Worm (Caenorhabditis elegans) whole organism, late embryonic: ENCODE measurements around the gene Y55F3BR.10.

Experiments
- K02D7.2 ChIP-seq: sonication (generic microtip); optimal IDR thresholded peaks from 2 replicates; lab custom pipeline; 2017; ENCODE audit warnings: mild to moderate bottlenecking, missing genetic modification characterization, missing compliant biosample characterization
- T23F11.4 ChIP-seq: fragments of 200-800 bp; sonication (Bioruptor generic); optimal IDR thresholded peaks from 2 replicates; lab custom pipeline; 2018; ENCODE audit warnings: mild to moderate bottlenecking, missing genetic modification characterization, missing compliant biosample characterization
- ahr-1 ChIP-seq: sonication (generic microtip); optimal IDR thresholded peaks from 2 replicates; lab custom pipeline; 2016; ENCODE audit warnings: missing genetic modification characterization, missing compliant biosample characterization
- ceh-19 ChIP-seq: fragments of 200-800 bp; sonication (Bioruptor generic); optimal IDR thresholded peaks from 2 replicates; lab custom pipeline; 2018; ENCODE audit warnings: mild to moderate bottlenecking, missing genetic modification characterization, missing compliant biosample characterization
- ceh-2 ChIP-seq: sonication (generic microtip); optimal IDR thresholded peaks from 2 replicates; lab custom pipeline; 2016; ENCODE audit warnings: missing genotype, missing genetic modification characterization, missing compliant biosample characterization
- ceh-22 ChIP-seq: sonication (generic microtip); optimal IDR thresholded peaks from 2 replicates; lab custom pipeline; 2017; ENCODE audit warnings: missing biosample characterization, missing genetic modification characterization
- ceh-24 ChIP-seq: sonication (generic microtip); optimal IDR thresholded peaks from 2 replicates; lab custom pipeline; 2016; ENCODE audit warnings: mild to moderate bottlenecking, missing genetic modification characterization, missing compliant biosample characterization
- ceh-30 ChIP-seq: fragments of 150-350 bp; optimal IDR thresholded peaks from 2 replicates; lab custom pipeline; 2014; ENCODE audit warnings: missing biosample characterization, missing genetic modification characterization
- ceh-34 ChIP-seq: sonication (generic microtip); optimal IDR thresholded peaks from 2 replicates; lab custom pipeline; 2016; ENCODE audit warnings: mild to moderate bottlenecking, missing genetic modification characterization, missing compliant biosample characterization
- ceh-48 ChIP-seq: sonication (generic microtip); optimal IDR thresholded peaks from 2 replicates; lab custom pipeline; 2016; ENCODE audit warnings: missing genetic modification characterization, inconsistent platforms, missing compliant biosample characterization
- dmd-4 ChIP-seq: sonication (generic microtip); optimal IDR thresholded peaks from 2 replicates; lab custom pipeline; 2016; ENCODE audit warnings: borderline replicate concordance, missing genetic modification characterization, missing compliant biosample characterization
- dve-1 ChIP-seq: sonication (generic microtip); optimal IDR thresholded peaks from 2 replicates; lab custom pipeline; 2017; ENCODE audit warnings: antibody characterized with exemption, mild to moderate bottlenecking, missing genetic modification characterization, missing compliant biosample characterization
- elt-4 ChIP-seq: sonication (generic microtip); optimal IDR thresholded peaks from 2 replicates; lab custom pipeline; 2016; ENCODE audit warnings: missing genetic modification characterization, missing compliant biosample characterization
- fax-1 ChIP-seq: sonication (generic microtip); optimal IDR thresholded peaks from 2 replicates; lab custom pipeline; 2016; ENCODE audit warnings: missing genotype, missing genetic modification characterization, missing compliant biosample characterization
- fkh-10 ChIP-seq: fragments of 150-350 bp; optimal IDR thresholded peaks from 2 replicates; lab custom pipeline; 2014; ENCODE audit warnings: missing biosample characterization, missing genetic modification reagents, missing genetic modification characterization
- hlh-13 ChIP-seq: fragments of 200-800 bp; sonication (Bioruptor generic); optimal IDR thresholded peaks from 2 replicates; lab custom pipeline; 2018; ENCODE audit warnings: mild to moderate bottlenecking, missing genetic modification characterization, missing compliant biosample characterization
- hlh-30 ChIP-seq: sonication (generic microtip); optimal IDR thresholded peaks from 2 replicates; lab custom pipeline; 2017; ENCODE audit warnings: antibody characterized with exemption, missing genetic modification characterization, missing compliant biosample characterization; ENCODE audit not compliant: insufficient read depth
- hlh-8 ChIP-seq: sonication (generic microtip); optimal IDR thresholded peaks from 2 replicates; lab custom pipeline; 2016; ENCODE audit warnings: missing genotype, missing genetic modification characterization, missing compliant biosample characterization
- lim-6 ChIP-seq: sonication (generic microtip); optimal IDR thresholded peaks from 2 replicates; lab custom pipeline; 2016; ENCODE audit warnings: missing genetic modification characterization, missing compliant biosample characterization
- lin-11 ChIP-seq: fragments of 200-800 bp; sonication (Bioruptor generic); optimal IDR thresholded peaks from 2 replicates; lab custom pipeline; 2018; ENCODE audit warnings: mild to moderate bottlenecking, missing genetic modification characterization, missing compliant biosample characterization
- nfya-1 ChIP-seq: sonication (generic microtip); optimal IDR thresholded peaks from 2 replicates; lab custom pipeline; 2017; ENCODE audit warnings: missing genetic modification characterization, mild to moderate bottlenecking, missing compliant biosample characterization, antibody characterized with exemption, moderate library complexity
- pag-3 ChIP-seq: sonication (generic microtip); optimal IDR thresholded peaks from 2 replicates; lab custom pipeline; 2016; ENCODE audit warnings: missing compliant biosample characterization, missing genetic modification characterization, borderline replicate concordance
- pax-1 ChIP-seq: fragments of 150-350 bp; optimal IDR thresholded peaks from 2 replicates; lab custom pipeline; 2014; ENCODE audit warnings: missing biosample characterization, missing genetic modification characterization
- pha-2 ChIP-seq: sonication (generic microtip); optimal IDR thresholded peaks from 2 replicates; lab custom pipeline; 2017; ENCODE audit warnings: mild to moderate bottlenecking, missing genetic modification characterization, missing compliant biosample characterization
- pha-4 ChIP-seq: fragments of 150-350 bp; optimal IDR thresholded peaks from 2 replicates; lab custom pipeline; 2018; ENCODE audit warnings: missing biosample characterization, missing genetic modification reagents, missing genetic modification characterization
- pqm-1 ChIP-seq: sonication (generic microtip); optimal IDR thresholded peaks from 2 replicates; lab custom pipeline; 2016; ENCODE audit warnings: missing genetic modification characterization, missing compliant biosample characterization
- pros-1 ChIP-seq: fragments of 150-350 bp; optimal IDR thresholded peaks from 2 replicates; lab custom pipeline; 2014; ENCODE audit warnings: missing biosample characterization, missing genetic modification reagents, missing genetic modification characterization
- rnt-1 ChIP-seq: sonication (generic microtip); optimal IDR thresholded peaks from 2 replicates; lab custom pipeline; 2016; ENCODE audit warnings: missing genetic modification characterization, missing compliant biosample characterization
- sdc-2 ChIP-seq: sonication (generic microtip); optimal IDR thresholded peaks from 2 replicates; lab custom pipeline; 2016; ENCODE audit warnings: missing genotype, missing genetic modification characterization, missing compliant biosample characterization
- sox-4 ChIP-seq: sonication (generic microtip); optimal IDR thresholded peaks from 2 replicates; lab custom pipeline; 2017; ENCODE audit warnings: mild to moderate bottlenecking, missing genetic modification characterization, inconsistent platforms, missing compliant biosample characterization
- syd-9 ChIP-seq: sonication (generic microtip); optimal IDR thresholded peaks from 2 replicates; lab custom pipeline; 2016; ENCODE audit warnings: mild to moderate bottlenecking, missing genetic modification characterization, moderate library complexity, missing compliant biosample characterization
- unc-3 ChIP-seq, 2 experiments: fragments of 200-800 bp in 1 of 2; sonication (Bioruptor generic) in 1 of 2; sonication (generic microtip) in 1 of 2; conservative IDR thresholded peaks in 1 of 2; optimal IDR thresholded peaks in 1 of 2; 2 replicates each; pipeline versions ENCODE4 v1.3.6 to Lab custom; 2016 to 2022; ENCODE audit warnings: missing compliant biosample characterization in 2 of 2, missing genetic modification characterization in 2 of 2, missing genetic modification reagents in 1 of 2
- unc-55 ChIP-seq: sonication (generic microtip); optimal IDR thresholded peaks from 2 replicates; lab custom pipeline; 2017; ENCODE audit warnings: missing biosample characterization, missing genetic modification reagents, missing genetic modification characterization
- zip-5 ChIP-seq: sonication (generic microtip); optimal IDR thresholded peaks from 2 replicates; lab custom pipeline; 2016; ENCODE audit warnings: missing genetic modification characterization, missing compliant biosample characterization

Y55F3BR.10 gene

DNA sequence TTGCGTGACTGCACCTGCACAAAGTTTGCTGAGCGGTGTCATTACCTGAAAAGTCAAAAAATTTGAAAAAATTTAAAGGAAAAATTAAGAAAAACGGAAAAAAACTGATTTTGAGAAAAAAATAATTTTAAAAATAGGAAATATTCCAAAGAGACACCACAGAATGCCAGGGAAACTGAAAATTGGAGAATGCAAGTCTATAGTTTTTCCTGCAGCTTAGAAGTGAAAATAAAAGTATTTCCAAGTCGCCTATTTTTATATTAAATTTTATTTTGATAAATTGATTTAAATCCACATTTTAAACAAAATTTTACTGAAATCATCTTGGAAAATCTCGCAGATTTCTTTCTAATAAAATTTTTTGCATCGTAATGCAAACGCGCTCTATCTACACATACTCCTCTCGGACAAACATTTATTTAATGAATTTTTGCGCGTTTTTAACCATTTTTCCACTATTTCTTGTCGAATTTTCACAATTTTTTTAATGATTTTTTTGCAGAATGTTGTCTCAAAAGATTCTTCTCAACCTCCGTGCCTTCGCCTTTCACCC lies 35.6 kb upstream of the Y55F3BR.10 start, which contains the start of the genes F56B3.11 and ech-5 (continued):
- no peak for TF ChIP-seq hlh-30 (tag; lab: Kevin White, UChicago)
- peak; percentile 7 for TF ChIP-seq nfya-1 (tag; lab: Kevin White, UChicago)
- TF ChIP-seq dmd-4 (tag; lab: Kevin White, UChicago): no peak
- no peak for TF ChIP-seq sdc-2
- peak; percentile 23 for TF ChIP-seq ceh-24 (tag; lab: Kevin White, UChicago)
- TF ChIP-seq T23F11.4 (GFP tag; lab: Kevin White, UChicago): no peak
- peak; percentile 94 for TF ChIP-seq hlh-8
- no peak for TF ChIP-seq lin-11 (tag; lab: Kevin White, UChicago)
- TF ChIP-seq pros-1: no peak
- peak; percentile 93 for TF ChIP-seq fax-1 (tag; lab: Kevin White, UChicago)
- no peak for TF ChIP-seq K02D7.2 (tag; lab: Kevin White, UChicago)
- peak; percentile 86 for TF ChIP-seq lim-6
- TF ChIP-seq pax-1 (tag; lab: Kevin White, UChicago): no peak
- TF ChIP-seq ceh-22 (tag; lab: Kevin White, UChicago): no peak
- TF ChIP-seq unc-3 (GFP tag; conservative IDR thresholded peaks at IDR 0.05; lab: Robert Waterston, UW): no peak
- peak; percentile 75 for TF ChIP-seq unc-3 (tag; optimal IDR thresholded peaks at IDR 0.05; lab: Kevin White, UChicago)

DNA sequence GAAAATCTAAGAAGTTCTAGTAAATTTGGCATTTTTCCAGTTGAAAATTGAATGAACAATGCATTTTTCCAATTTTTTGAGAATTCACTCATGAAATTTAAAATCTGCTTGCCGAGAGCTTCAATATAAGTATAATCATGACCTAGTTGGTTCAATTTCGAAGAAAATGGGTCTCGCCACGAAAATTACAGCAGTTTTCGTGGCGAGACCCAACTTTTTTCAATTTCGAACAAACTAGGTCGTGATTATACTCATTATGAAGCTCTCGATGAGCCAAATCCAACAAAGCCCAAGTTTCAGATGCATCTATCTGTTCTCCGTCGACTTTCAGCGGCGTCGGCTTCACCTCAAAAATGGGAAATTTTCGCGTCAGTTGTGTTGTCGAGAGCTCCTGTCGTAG lies 31.7 kb upstream of the Y55F3BR.10 start, which contains the start of gene mrpl-46:
Gene mrpl-46 (plus strand): TSS at position 301 of the 400 bp plus-strand sequence.
- TF ChIP-seq pha-4 (tag; lab: Kevin White, UChicago): no peak
- no peak for TF ChIP-seq ceh-34 (tag; lab: Kevin White, UChicago)
- TF ChIP-seq pag-3 (tag; lab: Kevin White, UChicago): no peak
- TF ChIP-seq hlh-8: no peak
- TF ChIP-seq hlh-13 (GFP tag; lab: Kevin White, UChicago): no peak
- TF ChIP-seq ahr-1 (tag; lab: Kevin White, UChicago): no peak

DNA sequence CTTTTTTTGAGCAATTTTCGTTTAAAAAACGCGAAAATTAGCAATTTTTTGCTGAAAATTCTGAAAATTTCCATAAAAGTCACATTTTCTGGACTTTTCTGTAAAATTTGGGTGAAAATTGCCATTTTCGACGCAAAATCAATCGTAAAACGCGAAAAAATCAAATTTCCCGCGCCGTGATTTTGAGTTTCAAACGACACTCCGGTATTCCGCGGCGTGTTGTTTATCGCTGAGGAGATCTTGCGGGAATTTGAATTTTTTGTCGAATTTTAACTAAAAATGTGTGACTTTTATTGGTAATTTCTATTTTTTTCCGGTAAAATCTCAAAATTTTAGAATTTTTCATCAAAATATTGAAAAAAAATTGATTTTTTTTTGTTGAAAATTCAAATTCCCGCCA lies 31.1 kb upstream of the Y55F3BR.10 start:
- TF ChIP-seq rnt-1 (tag; lab: Kevin White, UChicago): no peak
- TF ChIP-seq pros-1: no peak
- no peak for TF ChIP-seq elt-4 (tag; lab: Kevin White, UChicago)
- TF ChIP-seq fkh-10 (GFP tag; lab: Kevin White, UChicago): no peak
- no peak for TF ChIP-seq sox-4 (tag; lab: Kevin White, UChicago)
- no peak for TF ChIP-seq pha-2 (tag; lab: Kevin White, UChicago)
- TF ChIP-seq lin-11 (tag; lab: Kevin White, UChicago): no peak
- TF ChIP-seq syd-9 (tag; lab: Kevin White, UChicago): no peak
- no peak for TF ChIP-seq pqm-1 (tag; lab: Kevin White, UChicago)
- TF ChIP-seq ceh-19 (GFP tag; lab: Kevin White, UChicago): no peak
- TF ChIP-seq dve-1 (tag; lab: Kevin White, UChicago): no peak
- no peak for TF ChIP-seq zip-5 (tag; lab: Kevin White, UChicago)
- no peak for TF ChIP-seq T23F11.4 (GFP tag; lab: Kevin White, UChicago)
- TF ChIP-seq ceh-2 (tag; lab: Kevin White, UChicago): no peak
- no peak for TF ChIP-seq hlh-8
- TF ChIP-seq ceh-30 (tag; lab: Kevin White, UChicago): no peak

DNA sequence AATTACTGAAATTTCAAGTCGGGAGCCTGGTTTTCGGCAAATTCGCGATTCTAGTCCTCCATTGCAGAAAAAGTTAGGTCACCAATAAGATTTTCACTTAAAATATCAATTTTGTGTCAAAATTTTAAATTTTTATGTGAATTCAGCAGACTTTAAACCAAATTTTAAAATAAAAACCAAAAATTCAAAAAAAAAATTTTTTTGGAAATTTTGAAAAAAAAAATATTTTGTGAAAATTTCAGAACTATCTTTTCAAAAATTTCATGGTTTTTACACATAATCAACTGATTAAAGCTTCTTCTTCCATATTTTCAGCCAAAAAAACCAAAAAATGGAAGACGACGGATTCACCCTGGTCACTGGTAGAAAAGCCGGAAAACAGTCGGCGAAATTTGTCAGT lies 27.4 kb upstream of the Y55F3BR.10 start, which contains the start of gene Y55F3BL.4:
Gene Y55F3BL.4 (plus strand): TSS at position 301 of the 400 bp plus-strand sequence.
- no peak for TF ChIP-seq pax-1 (tag; lab: Kevin White, UChicago)
- TF ChIP-seq ceh-2 (tag; lab: Kevin White, UChicago): no peak

DNA sequence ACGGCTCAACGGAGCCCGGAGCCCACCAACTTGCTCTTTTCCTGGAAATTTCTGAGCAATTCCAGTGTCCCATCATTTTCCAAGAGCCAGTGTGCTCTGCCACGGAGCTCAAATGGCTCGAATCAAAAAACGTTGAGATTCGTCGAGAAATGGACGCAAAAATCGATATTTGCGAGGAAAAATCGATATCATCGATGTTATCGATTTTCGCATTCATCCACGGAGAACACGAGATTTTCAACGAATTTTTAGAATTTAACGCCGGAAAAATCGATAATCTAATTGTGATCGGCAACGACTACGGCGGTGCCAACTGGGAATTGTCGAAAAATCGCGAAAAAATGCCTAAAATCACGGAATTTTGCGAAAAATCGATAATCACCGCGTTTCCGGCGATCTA lies 26.5 kb upstream of the Y55F3BR.10 start:
- TF ChIP-seq unc-55 (no peak), ceh-48 (tag; lab: Kevin White, UChicago) (peak; percentile 27)
- TF ChIP-seq, all 69 proteins: peak for 1
